Fruit fly (Drosophila melanogaster) whole organism, embryonic: ENCODE data around the gene Stat92E.

Experiments
- CG11456 ChIP-seq: fragments of 200-800 bp; sonication (Bioruptor generic); IDR thresholded peaks from 3 replicates; pipeline ENCODE4 v1.3.6; 2022; ENCODE audit warnings: missing biosample characterization, missing genetic modification characterization
- CG11504 ChIP-seq: fragments of 200-800 bp; sonication (Bioruptor generic); optimal IDR thresholded peaks from 3 replicates; lab custom pipeline; 2019; ENCODE audit warnings: missing biosample characterization, mild to moderate bottlenecking, missing genetic modification characterization, moderate library complexity
- CG12071 ChIP-seq: fragments of 200-800 bp; sonication (Bioruptor generic); optimal IDR thresholded peaks from 3 replicates; lab custom pipeline; 2018; ENCODE audit warnings: missing biosample characterization, mild to moderate bottlenecking, missing genetic modification characterization
- CG12155 ChIP-seq: fragments of 200-800 bp; sonication (Bioruptor generic); optimal IDR thresholded peaks from 3 replicates; lab custom pipeline; 2016; ENCODE audit warnings: missing biosample characterization, missing genetic modification characterization
- CG13424 ChIP-seq: fragments of 200-800 bp; sonication (Bioruptor generic); optimal IDR thresholded peaks from 2 replicates; lab custom pipeline; 2019; ENCODE audit warnings: missing biosample characterization, mild to moderate bottlenecking, missing genetic modification characterization, moderate library complexity
- CG13775 ChIP-seq: fragments of 200-800 bp; sonication (Bioruptor generic); optimal IDR thresholded peaks from 3 replicates; lab custom pipeline; 2017; ENCODE audit warnings: missing biosample characterization, mild to moderate bottlenecking, missing genetic modification characterization
- CG14710 ChIP-seq: fragments of 200-800 bp; sonication (Bioruptor generic); optimal IDR thresholded peaks from 3 replicates; lab custom pipeline; 2019; ENCODE audit warnings: missing biosample characterization, mild to moderate bottlenecking, missing genetic modification characterization, moderate library complexity
- CG15514 ChIP-seq: fragments of 200-800 bp; sonication (Bioruptor generic); optimal IDR thresholded peaks from 3 replicates; lab custom pipeline; 2017; ENCODE audit warnings: missing biosample characterization, missing genetic modification characterization, mild to moderate bottlenecking, moderate library complexity, missing genetic modification reagents
- CG16779 ChIP-seq: fragments of 200-800 bp; sonication (Bioruptor generic); IDR thresholded peaks from 2 replicates; pipeline ENCODE4 v1.3.6; 2022; ENCODE audit warnings: missing biosample characterization, missing genetic modification characterization
- CG17612 ChIP-seq: fragments of 200-800 bp; sonication (Bioruptor generic); IDR thresholded peaks from 2 replicates; pipeline ENCODE4 v1.3.6; 2022; ENCODE audit warnings: missing biosample characterization, missing genetic modification characterization
- CG18011 ChIP-seq: fragments of 200-800 bp; sonication (Bioruptor generic); optimal IDR thresholded peaks from 2 replicates; lab custom pipeline; 2017; ENCODE audit warnings: missing biosample characterization, missing genetic modification characterization, mild to moderate bottlenecking, moderate library complexity, missing genotype
- CG31365 ChIP-seq: fragments of 200-800 bp; sonication (Bioruptor generic); optimal IDR thresholded peaks from 2 replicates; lab custom pipeline; 2018; ENCODE audit warnings: missing biosample characterization, mild to moderate bottlenecking, missing genetic modification characterization
- CG32532 ChIP-seq: fragments of 200-800 bp; sonication (Bioruptor generic); IDR thresholded peaks from 2 replicates; pipeline ENCODE4 v1.3.6; 2022; ENCODE audit warnings: missing biosample characterization, missing genetic modification characterization
- CG33213 ChIP-seq: fragments of 200-800 bp; sonication (Bioruptor generic); optimal IDR thresholded peaks from 3 replicates; lab custom pipeline; 2016; ENCODE audit warnings: missing biosample characterization, missing genetic modification characterization
- CG34224 ChIP-seq: fragments of 200-800 bp; sonication (Bioruptor generic); IDR thresholded peaks from 3 replicates; pipeline ENCODE4 v1.3.6; 2022; ENCODE audit warnings: missing biosample characterization, missing genetic modification characterization; ENCODE audit not compliant: partially characterized antibody
- CG3726 ChIP-seq: fragments of 200-800 bp; sonication (Bioruptor generic); IDR thresholded peaks from 3 replicates; pipeline ENCODE4, ENCODE4 v1.3.6; 2022; ENCODE audit warnings: missing biosample characterization, missing genetic modification characterization
- CG4424 ChIP-seq: fragments of 200-800 bp; sonication (Bioruptor generic); optimal IDR thresholded peaks from 3 replicates; lab custom pipeline; 2016; ENCODE audit warnings: missing biosample characterization, missing genetic modification characterization
- CG6254 ChIP-seq: fragments of 200-800 bp; sonication (Bioruptor generic); optimal IDR thresholded peaks from 3 replicates; lab custom pipeline; 2017; ENCODE audit warnings: mild to moderate bottlenecking, missing biosample characterization, missing genetic modification reagents, missing genetic modification characterization
- CG6765 ChIP-seq: fragments of 200-800 bp; sonication (Bioruptor generic); optimal IDR thresholded peaks from 3 replicates; lab custom pipeline; 2017; ENCODE audit warnings: missing biosample characterization, mild to moderate bottlenecking, missing genetic modification characterization
- CG7987 ChIP-seq: fragments of 200-800 bp; sonication (Bioruptor generic); optimal IDR thresholded peaks from 2 replicates; lab custom pipeline; 2018; ENCODE audit warnings: missing biosample characterization, mild to moderate bottlenecking, missing genetic modification characterization, moderate library complexity
- CG9797 ChIP-seq: fragments of 200-800 bp; sonication (Bioruptor generic); optimal IDR thresholded peaks from 3 replicates; lab custom pipeline; 2018; ENCODE audit warnings: missing biosample characterization, mild to moderate bottlenecking, missing genetic modification characterization
- Dref ChIP-seq: fragments of 200-800 bp; sonication (Bioruptor generic); IDR thresholded peaks from 2 replicates; pipeline ENCODE4 v1.3.6; 2022; ENCODE audit warnings: missing biosample characterization, missing genetic modification characterization
- HLH4C ChIP-seq: fragments of 200-800 bp; sonication (Bioruptor generic); IDR thresholded peaks from 3 replicates; pipeline ENCODE4 v1.3.6; 2022; ENCODE audit warnings: missing biosample characterization, missing genetic modification characterization; ENCODE audit not compliant: partially characterized antibody
- Lhr ChIP-seq: fragments of 200-800 bp; sonication (Bioruptor generic); optimal IDR thresholded peaks from 3 replicates; lab custom pipeline; 2017; ENCODE audit warnings: mild to moderate bottlenecking, missing biosample characterization, missing genetic modification reagents, missing genetic modification characterization
- NC2α ChIP-seq: fragments of 200-800 bp; sonication (Bioruptor generic); optimal IDR thresholded peaks from 2 replicates; lab custom pipeline; 2016; ENCODE audit warnings: missing biosample characterization, missing genetic modification characterization
- Nf-YA ChIP-seq: fragments of 200-800 bp; sonication (Bioruptor generic); IDR thresholded peaks from 2 replicates; pipeline ENCODE4 v1.3.6; 2022; ENCODE audit warnings: missing biosample characterization, missing genetic modification characterization
- Nf-YC ChIP-seq: fragments of 200-800 bp; optimal IDR thresholded peaks from 3 replicates; lab custom pipeline; 2019; ENCODE audit warnings: missing biosample characterization, mild to moderate bottlenecking, missing genetic modification characterization, moderate library complexity
- NfI ChIP-seq: fragments of 200-800 bp; sonication (Bioruptor generic); optimal IDR thresholded peaks from 3 replicates; lab custom pipeline; 2018; ENCODE audit warnings: missing biosample characterization, mild to moderate bottlenecking, missing genetic modification characterization, moderate library complexity
- Side ChIP-seq: fragments of 200-800 bp; sonication (Bioruptor generic); optimal IDR thresholded peaks from 2 replicates; lab custom pipeline; 2016; ENCODE audit warnings: missing biosample characterization, missing genetic modification characterization
- Ssrp ChIP-seq: fragments of 200-800 bp; sonication (Bioruptor generic); optimal IDR thresholded peaks from 2 replicates; lab custom pipeline; 2018; ENCODE audit warnings: missing biosample characterization, mild to moderate bottlenecking, missing genetic modification characterization, moderate library complexity
- Trl ChIP-seq, 3 experiments: fragments of >200 bp in 2 of 3; fragments of 200-800 bp in 1 of 3; sonication (Bioruptor generic) in 1 of 3; optimal IDR thresholded peaks; 2 replicates in 1 of 3; 3 replicates in 2 of 3; lab custom pipeline; 2016 to 2017; ENCODE audit warnings: missing biosample characterization in 1 of 3, missing genetic modification characterization in 1 of 3
- al ChIP-seq: fragments of 200-800 bp; sonication (Bioruptor generic); IDR thresholded peaks from 2 replicates; pipeline ENCODE4 v1.3.6; 2022; ENCODE audit warnings: missing biosample characterization, missing genetic modification characterization
- cato ChIP-seq: fragments of 200-800 bp; sonication (Bioruptor generic); optimal IDR thresholded peaks from 2 replicates; lab custom pipeline; 2016; ENCODE audit warnings: missing biosample characterization, missing genetic modification characterization, borderline replicate concordance
- chinmo ChIP-seq: fragments of 200-800 bp; sonication (Bioruptor generic); IDR thresholded peaks from 4 replicates; pipeline ENCODE4 v1.3.6; 2022; ENCODE audit warnings: missing biosample characterization, missing genetic modification characterization; ENCODE audit not compliant: partially characterized antibody
- da ChIP-seq: fragments of 200-800 bp; sonication (Bioruptor generic); optimal IDR thresholded peaks from 2 replicates; lab custom pipeline; 2016; ENCODE audit warnings: missing biosample characterization, missing genetic modification characterization
- dati ChIP-seq: fragments of 200-800 bp; sonication (Bioruptor generic); IDR thresholded peaks from 2 replicates; pipeline ENCODE4 v1.3.6; 2022; ENCODE audit warnings: missing biosample characterization, missing genetic modification characterization
- ems ChIP-seq: fragments of 200-800 bp; sonication (Bioruptor generic); optimal IDR thresholded peaks from 3 replicates; lab custom pipeline; 2016; ENCODE audit warnings: missing biosample characterization, missing genetic modification characterization
- exex ChIP-seq: fragments of 200-800 bp; sonication (Bioruptor generic); optimal IDR thresholded peaks from 4 replicates; lab custom pipeline; 2018; ENCODE audit warnings: missing biosample characterization, mild to moderate bottlenecking, missing genetic modification characterization, moderate library complexity
- h ChIP-seq: fragments of >200 bp; optimal IDR thresholded peaks from 2 replicates; lab custom pipeline; 2017
- inv ChIP-seq: fragments of 200-800 bp; sonication (Bioruptor generic); IDR thresholded peaks from 2 replicates; pipeline ENCODE4 v1.3.6; 2022; ENCODE audit warnings: missing biosample characterization, missing genetic modification characterization; ENCODE audit not compliant: partially characterized antibody
- knrl ChIP-seq: fragments of 200-800 bp; sonication (Bioruptor generic); IDR thresholded peaks from 3 replicates; pipeline ENCODE4 v1.3.6; 2022; ENCODE audit warnings: missing biosample characterization, missing genetic modification characterization; ENCODE audit not compliant: partially characterized antibody
- lbe ChIP-seq: fragments of 200-800 bp; sonication (Bioruptor generic); optimal IDR thresholded peaks from 2 replicates; lab custom pipeline; 2016; ENCODE audit warnings: missing biosample characterization, mild to moderate bottlenecking, missing genetic modification characterization
- lmd ChIP-seq: fragments of 200-800 bp; sonication (Bioruptor generic); IDR thresholded peaks from 2 replicates; pipeline ENCODE4 v1.3.6; 2022; ENCODE audit warnings: missing biosample characterization, missing genetic modification characterization
- luna ChIP-seq: fragments of 200-800 bp; sonication (Bioruptor generic); optimal IDR thresholded peaks from 2 replicates; lab custom pipeline; 2016; ENCODE audit warnings: missing biosample characterization, missing genetic modification characterization
- onecut ChIP-seq: fragments of 200-800 bp; sonication (Bioruptor generic); IDR thresholded peaks from 2 replicates; pipeline ENCODE4 v1.3.6; 2022; ENCODE audit warnings: missing biosample characterization, missing genetic modification characterization
- otp ChIP-seq: fragments of 200-800 bp; sonication (Bioruptor generic); IDR thresholded peaks from 3 replicates; pipeline ENCODE4, ENCODE4 v1.3.6; 2022; ENCODE audit warnings: missing biosample characterization, missing genetic modification characterization
- salm ChIP-seq: fragments of 200-800 bp; sonication (Bioruptor generic); optimal IDR thresholded peaks from 2 replicates; lab custom pipeline; 2018; ENCODE audit warnings: missing biosample characterization, mild to moderate bottlenecking, missing genetic modification characterization
- ttk ChIP-seq: fragments of 200-800 bp; sonication (Bioruptor generic); IDR thresholded peaks from 2 replicates; pipeline ENCODE4 v2.1.2; 2022; ENCODE audit warnings: missing biosample characterization, missing genetic modification characterization
- wek ChIP-seq: fragments of 200-800 bp; sonication (Bioruptor generic); optimal IDR thresholded peaks from 3 replicates; lab custom pipeline; 2018; ENCODE audit warnings: missing biosample characterization, mild to moderate bottlenecking, missing genetic modification characterization, moderate library complexity
- zfh1 ChIP-seq: fragments of 200-800 bp; sonication (Bioruptor generic); IDR thresholded peaks from 3 replicates; pipeline ENCODE4 v1.3.6; 2022; ENCODE audit warnings: missing biosample characterization, missing genetic modification characterization

The Stat92E gene

dm6 chr3R:20579816-20580215, 27.7 kb upstream of the Stat92E start, which contains the start of the genes EloB and Srp14 (continued):
- TF ChIP-seq h (lab: Kevin White, UChicago) (no peak), CG34224 (GFP tag; lab: Robert Waterston, UW) (peak; percentile 97), CG12071 (no peak), CG3726 (GFP tag; lab: Robert Waterston, UW) (0 out of 3 replicates have a peak, but pooled peaks have one; percentile 13), cato (GFP tag; lab: Kevin White, UChicago) (peak; percentile 55), da (GFP tag; lab: Kevin White, UChicago) (peak; percentile 31), HLH4C (GFP tag; lab: Robert Waterston, UW) (peak; percentile 92), luna (no peak), Ssrp (tag; lab: Kevin White, UChicago) (peak; percentile 73), ems (GFP tag; lab: Kevin White, UChicago) (peak; percentile 82), Nf-YC (tag; lab: Kevin White, UChicago) (peak; percentile 80), CG32532 (GFP tag; lab: Robert Waterston, UW) (peak; percentile 89), CG14710 (peak; percentile 95), CG13424 (tag; lab: Kevin White, UChicago) (peak; percentile 88), CG15514 (GFP tag; lab: Kevin White, UChicago) (peak; percentile 81), lbe (GFP tag; lab: Kevin White, UChicago) (peak; percentile 85), salm (tag; lab: Kevin White, UChicago) (peak; percentile 76), CG4424 (GFP tag; lab: Kevin White, UChicago) (peak; percentile 84), ttk (GFP tag; lab: Robert Waterston, UW) (peak; percentile 55; the same call in 1 of the 2 replicates), CG17612 (peak; percentile 40; the same call in 1 of the 2 replicates), dati (GFP tag; lab: Robert Waterston, UW) (no peak), zfh1 (peak; percentile 83), Side (GFP tag; lab: Kevin White, UChicago) (peak; percentile 53), chinmo (peak; percentile 92), otp (GFP tag; lab: Robert Waterston, UW) (peak; percentile 66; the same call in 2 of the 3 replicates), CG11504 (tag; lab: Kevin White, UChicago) (no peak), CG33213 (GFP tag; lab: Kevin White, UChicago) (peak; percentile 71), CG13775 (GFP tag; lab: Kevin White, UChicago) (peak; percentile 87), lmd (peak; percentile 78), CG12155 (GFP tag; lab: Kevin White, UChicago) (peak; percentile 77), Trl (optimal IDR thresholded peaks at IDR 0.05; lab: Kevin White, UChicago) (no peak), Trl (GFP tag; optimal IDR thresholded peaks at IDR 0.05; lab: Kevin White, UChicago) (peak; percentile 69), CG9797 (peak; percentile 80), wek (GFP tag; lab: Kevin White, UChicago) (peak; percentile 28), al (GFP tag; lab: Robert Waterston, UW) (peak; percentile 78), Nf-YA (GFP tag; lab: Robert Waterston, UW) (no peak), inv (GFP tag; lab: Robert Waterston, UW) (peak; percentile 97), knrl (peak; percentile 98), exex (tag; lab: Kevin White, UChicago) (no peak), NC2α (GFP tag; lab: Kevin White, UChicago) (peak; percentile 20), CG16779 (GFP tag; lab: Robert Waterston, UW) (0 out of 2 replicates have a peak, but pooled peaks have one; percentile 6), Lhr (GFP tag; lab: Kevin White, UChicago) (peak; percentile 77), CG11456 (GFP tag; lab: Robert Waterston, UW) (peak; percentile 84), CG6254 (GFP tag; lab: Kevin White, UChicago) (no peak), NfI (GFP tag; lab: Kevin White, UChicago) (peak; percentile 77), CG31365 (tag; lab: Kevin White, UChicago) (peak; percentile 42), CG7987 (GFP tag; lab: Kevin White, UChicago) (peak; percentile 77), CG6765 (GFP tag; lab: Kevin White, UChicago) (peak; percentile 78), CG18011 (GFP tag; lab: Kevin White, UChicago) (peak; percentile 66), Dref (peak; percentile 95), onecut (GFP tag; lab: Robert Waterston, UW) (peak; percentile 59)
